Fruit fly (Drosophila melanogaster): ENCODE results near the gene CG45122.

Gene CG45122

dm6 chr3R:13014168-13014881 lies 29.6 kb upstream of the CG45122 start (continued):
- no peak for TF ChIP-seq B-H2 (GFP tag; optimal IDR thresholded peaks at IDR 0.05)
- TF ChIP-seq Bgb (GFP tag; IDR thresholded peaks at IDR 0.05; ENCODE audit: partially characterized antibody): no peak
- TF ChIP-seq CG11695 (GFP tag; IDR thresholded peaks at IDR 0.05): 0 out of 3 replicates have a peak, but pooled peaks have one; percentile 16
- TF ChIP-seq Xbp1 (GFP tag; optimal IDR thresholded peaks at IDR 0.05): peak; percentile 0
- TF ChIP-seq crp (GFP tag; optimal IDR thresholded peaks at IDR 0.05): no peak
- no peak for TF ChIP-seq chn (GFP tag; optimal IDR thresholded peaks at IDR 0.05)
- peak; percentile 5 for TF ChIP-seq lab (GFP tag; optimal IDR thresholded peaks at IDR 0.05)
- TF ChIP-seq sens (GFP tag): peak; percentile 40
- TF ChIP-seq eyg (GFP tag; optimal IDR thresholded peaks at IDR 0.05): no peak
- no peak for TF ChIP-seq CG33213 (GFP tag; optimal IDR thresholded peaks at IDR 0.05)
- TF ChIP-seq CG14441 (GFP tag; IDR thresholded peaks at IDR 0.05): 0 out of 2 replicates have a peak, but pooled peaks have one; percentile 35
- TF ChIP-seq CG3065 (GFP tag; optimal IDR thresholded peaks at IDR 0.05): no peak
- peak; percentile 55 for TF ChIP-seq D19A (tag; optimal IDR thresholded peaks at IDR 0.05)
- no peak for TF ChIP-seq Ets65A (GFP tag)
- no peak for TF ChIP-seq CG8089 (GFP tag; optimal IDR thresholded peaks at IDR 0.05)
- no peak for TF ChIP-seq zf30C (GFP tag; optimal IDR thresholded peaks at IDR 0.05)
- no peak for TF ChIP-seq CG11093 (GFP tag; IDR thresholded peaks at IDR 0.05)
- no peak for TF ChIP-seq az2 (GFP tag; optimal IDR thresholded peaks at IDR 0.05)
- TF ChIP-seq pnt (GFP tag; optimal IDR thresholded peaks at IDR 0.05): no peak
- TF ChIP-seq CG17802 (tag; optimal IDR thresholded peaks at IDR 0.05): no peak
- TF ChIP-seq CG12769 (tag; optimal IDR thresholded peaks at IDR 0.05): peak; percentile 16
- TF ChIP-seq CG2678 (tag; optimal IDR thresholded peaks at IDR 0.05): peak; percentile 20
- no peak for TF ChIP-seq crc (GFP tag; optimal IDR thresholded peaks at IDR 0.05)
- TF ChIP-seq CG11456 (GFP tag; IDR thresholded peaks at IDR 0.05): no peak
- TF ChIP-seq CG31388 (GFP tag; optimal IDR thresholded peaks at IDR 0.05): no peak
- no peak for TF ChIP-seq exex (tag; optimal IDR thresholded peaks at IDR 0.05)
- no peak for TF ChIP-seq CG1233 (GFP tag; optimal IDR thresholded peaks at IDR 0.05)
- no peak for TF ChIP-seq CG1832 (GFP tag; optimal IDR thresholded peaks at IDR 0.05)
- peak; percentile 20 for TF ChIP-seq CG13624 (GFP tag; optimal IDR thresholded peaks at IDR 0.05)
- TF ChIP-seq CG12659 (GFP tag; optimal IDR thresholded peaks at IDR 0.05): no peak
- no peak for TF ChIP-seq CG12071 (GFP tag; optimal IDR thresholded peaks at IDR 0.05)
- no peak for TF ChIP-seq bsh (GFP tag; optimal IDR thresholded peaks at IDR 0.05)
- TF ChIP-seq CG3281 (GFP tag; optimal IDR thresholded peaks at IDR 0.05): no peak
- no peak for TF ChIP-seq CG5245 (GFP tag; optimal IDR thresholded peaks at IDR 0.05)
- TF ChIP-seq repo (GFP tag; optimal IDR thresholded peaks at IDR 0.05): no peak
- peak; percentile 8 for TF ChIP-seq CG7839 (tag; optimal IDR thresholded peaks at IDR 0.05)
- TF ChIP-seq yki (optimal IDR thresholded peaks at IDR 0.05): no peak
- no peak for TF ChIP-seq Neu2 (GFP tag; optimal IDR thresholded peaks at IDR 0.05; ENCODE audit: borderline replicate concordance)
- no peak for TF ChIP-seq ci (GFP tag; IDR thresholded peaks at IDR 0.05)
- no peak for TF ChIP-seq trh (GFP tag; optimal IDR thresholded peaks at IDR 0.05)
- no peak for TF ChIP-seq prd (optimal IDR thresholded peaks at IDR 0.05)
- TF ChIP-seq prd (GFP tag; IDR thresholded peaks at IDR 0.05): peak; percentile 56; the same call in 2 of the 3 replicates
- TF ChIP-seq org-1 (GFP tag; optimal IDR thresholded peaks at IDR 0.05): no peak
- no peak for TF ChIP-seq her (GFP tag; optimal IDR thresholded peaks at IDR 0.05)
- peak; percentile 26; the same call in 1 of the 2 replicates for TF ChIP-seq slbo (GFP tag; IDR thresholded peaks at IDR 0.05)
- peak; percentile 44; the same call in 1 of the 3 replicates for TF ChIP-seq row (GFP tag; IDR thresholded peaks at IDR 0.05)
- TF ChIP-seq Drgx (GFP tag; IDR thresholded peaks at IDR 0.05): peak; percentile 55
- TF ChIP-seq CG13424 (tag; optimal IDR thresholded peaks at IDR 0.05): peak; percentile 8
- no peak for TF ChIP-seq pan (optimal IDR thresholded peaks at IDR 0.05)
- peak in 1 of 2 experiments; percentile 49 for TF ChIP-seq pan (GFP tag; optimal IDR thresholded peaks at IDR 0.05 in 1 of 2, IDR thresholded peaks at IDR 0.05 in 1 of 2)
